Fruit fly (Drosophila melanogaster) whole organism, embryonic: Measurements from ENCODE around the gene Art4.

Source experiments
- Antp ChIP-seq: fragments of 200-800 bp; sonication (Bioruptor generic); optimal IDR thresholded peaks from 3 replicates; lab custom pipeline; 2016; ENCODE audit warnings: missing biosample characterization, missing genetic modification characterization
- Atf-2 ChIP-seq: fragments of 200-800 bp; sonication (Bioruptor generic); optimal IDR thresholded peaks from 2 replicates; lab custom pipeline; 2016; ENCODE audit warnings: missing biosample characterization, missing genetic modification characterization
- Atf3 ChIP-seq: fragments of 200-800 bp; sonication (Bioruptor generic); optimal IDR thresholded peaks from 3 replicates; lab custom pipeline; 2016; ENCODE audit warnings: missing biosample characterization, missing genetic modification characterization
- CG10321 ChIP-seq: fragments of 200-800 bp; sonication (Bioruptor generic); IDR thresholded peaks from 2 replicates; pipeline ENCODE4 v1.3.6; 2022; ENCODE audit warnings: missing biosample characterization, missing genetic modification characterization
- CG10565 ChIP-seq: fragments of 200-800 bp; sonication (Bioruptor generic); optimal IDR thresholded peaks from 3 replicates; lab custom pipeline; 2016; ENCODE audit warnings: missing biosample characterization, mild to moderate bottlenecking, missing genetic modification characterization
- CG14710 ChIP-seq: fragments of 200-800 bp; sonication (Bioruptor generic); optimal IDR thresholded peaks from 3 replicates; lab custom pipeline; 2019; ENCODE audit warnings: missing biosample characterization, mild to moderate bottlenecking, missing genetic modification characterization, moderate library complexity
- CG15073 ChIP-seq: fragments of 200-800 bp; sonication (Bioruptor generic); optimal IDR thresholded peaks from 2 replicates; lab custom pipeline; 2016; ENCODE audit warnings: missing biosample characterization, missing genetic modification characterization
- CG16815 ChIP-seq: fragments of 200-800 bp; sonication (Bioruptor generic); optimal IDR thresholded peaks from 3 replicates; lab custom pipeline; 2017; ENCODE audit warnings: missing biosample characterization, mild to moderate bottlenecking, missing genetic modification characterization
- CG17361 ChIP-seq: fragments of 200-800 bp; sonication (Bioruptor generic); IDR thresholded peaks from 3 replicates; pipeline ENCODE4 v1.3.6; 2022; ENCODE audit warnings: missing biosample characterization, missing genetic modification characterization
- CG17612 ChIP-seq: fragments of 200-800 bp; sonication (Bioruptor generic); IDR thresholded peaks from 2 replicates; pipeline ENCODE4 v1.3.6; 2022; ENCODE audit warnings: missing biosample characterization, missing genetic modification characterization
- CG17912 ChIP-seq: fragments of 200-800 bp; sonication (Bioruptor generic); optimal IDR thresholded peaks from 2 replicates; lab custom pipeline; 2018; ENCODE audit warnings: missing biosample characterization, mild to moderate bottlenecking, missing genetic modification characterization
- CG18764 ChIP-seq: fragments of 200-800 bp; sonication (Bioruptor generic); optimal IDR thresholded peaks from 3 replicates; lab custom pipeline; 2016; ENCODE audit warnings: missing biosample characterization, missing genetic modification characterization
- CG30020 ChIP-seq: fragments of 200-800 bp; optimal IDR thresholded peaks from 2 replicates; lab custom pipeline; 2019; ENCODE audit warnings: missing biosample characterization, mild to moderate bottlenecking, missing genetic modification characterization, moderate library complexity
- CG3407 ChIP-seq: fragments of 200-800 bp; sonication (Bioruptor generic); optimal IDR thresholded peaks from 2 replicates; lab custom pipeline; 2018; ENCODE audit warnings: missing biosample characterization, mild to moderate bottlenecking, missing genetic modification characterization
- CG4282 ChIP-seq: fragments of 200-800 bp; sonication (Bioruptor generic); optimal IDR thresholded peaks from 2 replicates; lab custom pipeline; 2016; ENCODE audit warnings: missing biosample characterization, missing genetic modification characterization
- CG4424 ChIP-seq: fragments of 200-800 bp; sonication (Bioruptor generic); optimal IDR thresholded peaks from 3 replicates; lab custom pipeline; 2016; ENCODE audit warnings: missing biosample characterization, missing genetic modification characterization
- CG5953 ChIP-seq: fragments of 200-800 bp; sonication (Bioruptor generic); IDR thresholded peaks from 2 replicates; pipeline ENCODE4 v1.3.6; 2022; ENCODE audit warnings: missing biosample characterization, missing genetic modification characterization
- CG6654 ChIP-seq: fragments of 200-800 bp; sonication (Bioruptor generic); optimal IDR thresholded peaks from 2 replicates; lab custom pipeline; 2017; ENCODE audit warnings: missing biosample characterization, mild to moderate bottlenecking, missing genetic modification characterization
- CG7786 ChIP-seq: fragments of 200-800 bp; sonication (Bioruptor generic); optimal IDR thresholded peaks from 2 replicates; lab custom pipeline; 2016; ENCODE audit warnings: missing biosample characterization, missing genetic modification characterization
- CG9437 ChIP-seq: fragments of 200-800 bp; sonication (Bioruptor generic); optimal IDR thresholded peaks from 2 replicates; lab custom pipeline; 2018; ENCODE audit warnings: missing biosample characterization, mild to moderate bottlenecking, missing genetic modification characterization
- CHES-1-like ChIP-seq: fragments of 200-800 bp; sonication (Bioruptor generic); optimal IDR thresholded peaks from 2 replicates; lab custom pipeline; 2016; ENCODE audit warnings: missing biosample characterization, missing genetic modification characterization
- CrebB ChIP-seq: fragments of 200-800 bp; sonication (Bioruptor generic); optimal IDR thresholded peaks from 3 replicates; lab custom pipeline; 2018; ENCODE audit warnings: missing biosample characterization, mild to moderate bottlenecking, missing genetic modification characterization
- D ChIP-seq, 2 experiments: fragments of 200-800 bp in 1 of 2; fragments of >200 bp in 1 of 2; sonication (Bioruptor generic) in 1 of 2; optimal IDR thresholded peaks; 2 replicates in 1 of 2; 3 replicates in 1 of 2; lab custom pipeline; 2017; ENCODE audit warnings: mild to moderate bottlenecking in 1 of 2, missing biosample characterization in 1 of 2, missing genetic modification characterization in 1 of 2, missing genetic modification reagents in 1 of 2
- HLH54F ChIP-seq: fragments of 200-800 bp; sonication (Bioruptor generic); optimal IDR thresholded peaks from 3 replicates; lab custom pipeline; 2016; ENCODE audit warnings: missing biosample characterization, missing genetic modification characterization
- HmgD ChIP-seq: fragments of 200-800 bp; sonication (Bioruptor generic); optimal IDR thresholded peaks from 3 replicates; lab custom pipeline; 2016; ENCODE audit warnings: missing biosample characterization, missing genetic modification characterization
- Hmx ChIP-seq: fragments of 200-800 bp; sonication (Bioruptor generic); optimal IDR thresholded peaks from 2 replicates; lab custom pipeline; 2016; ENCODE audit warnings: missing biosample characterization, missing genetic modification characterization
- NC2α ChIP-seq: fragments of 200-800 bp; sonication (Bioruptor generic); optimal IDR thresholded peaks from 2 replicates; lab custom pipeline; 2016; ENCODE audit warnings: missing biosample characterization, missing genetic modification characterization
- NFAT ChIP-seq: fragments of 200-800 bp; sonication (Bioruptor generic); IDR thresholded peaks from 2 replicates; pipeline ENCODE4 v1.3.6; 2022; ENCODE audit warnings: missing biosample characterization, missing genetic modification characterization
- Pdp1 ChIP-seq, 2 experiments: fragments of 200-800 bp; sonication (Bioruptor generic); optimal IDR thresholded peaks; 3 replicates each; lab custom pipeline; 2016; ENCODE audit warnings: missing biosample characterization in 2 of 2, missing genetic modification characterization in 2 of 2, mild to moderate bottlenecking in 1 of 2, moderate library complexity in 1 of 2
- Spps ChIP-seq: fragments of 200-800 bp; sonication (Bioruptor generic); optimal IDR thresholded peaks from 2 replicates; lab custom pipeline; 2018; ENCODE audit warnings: missing biosample characterization, mild to moderate bottlenecking, missing genetic modification characterization
- Xrp1 ChIP-seq: fragments of 200-800 bp; sonication (Bioruptor generic); IDR thresholded peaks from 2 replicates; pipeline ENCODE4 v1.3.6; 2022; ENCODE audit warnings: missing biosample characterization, missing genetic modification characterization
- amos ChIP-seq: fragments of 200-800 bp; sonication (Bioruptor generic); IDR thresholded peaks from 2 replicates; pipeline ENCODE4 v1.3.6; 2022; ENCODE audit warnings: missing biosample characterization, missing genetic modification characterization; ENCODE audit not compliant: partially characterized antibody
- bbx ChIP-seq: fragments of 200-800 bp; sonication (Bioruptor generic); IDR thresholded peaks from 2 replicates; pipeline ENCODE4 v1.3.6; 2022; ENCODE audit warnings: missing biosample characterization, missing genetic modification characterization; ENCODE audit not compliant: partially characterized antibody
- br ChIP-seq: fragments of >200 bp; optimal IDR thresholded peaks from 2 replicates; lab custom pipeline; 2017
- cg ChIP-seq: fragments of 200-800 bp; sonication (Bioruptor generic); optimal IDR thresholded peaks from 3 replicates; lab custom pipeline; 2019; ENCODE audit warnings: missing biosample characterization, mild to moderate bottlenecking, missing genetic modification characterization, moderate library complexity
- crc ChIP-seq: fragments of 200-800 bp; sonication (Bioruptor generic); optimal IDR thresholded peaks from 2 replicates; lab custom pipeline; 2016; ENCODE audit warnings: missing biosample characterization, missing genetic modification characterization
- crol ChIP-seq: fragments of 200-800 bp; sonication (Bioruptor generic); IDR thresholded peaks from 2 replicates; pipeline ENCODE4 v1.3.6; 2022; ENCODE audit warnings: missing biosample characterization, missing genetic modification characterization
- emc ChIP-seq: fragments of 200-800 bp; sonication (Bioruptor generic); optimal IDR thresholded peaks from 2 replicates; lab custom pipeline; 2016; ENCODE audit warnings: missing biosample characterization, missing genetic modification characterization
- ems ChIP-seq: fragments of 200-800 bp; sonication (Bioruptor generic); optimal IDR thresholded peaks from 3 replicates; lab custom pipeline; 2016; ENCODE audit warnings: missing biosample characterization, missing genetic modification characterization
- fd64A ChIP-seq: fragments of 200-800 bp; sonication (Bioruptor generic); optimal IDR thresholded peaks from 3 replicates; lab custom pipeline; 2018; ENCODE audit warnings: missing biosample characterization, mild to moderate bottlenecking, missing genetic modification characterization
- gsb-n ChIP-seq: fragments of 200-800 bp; sonication (Bioruptor generic); optimal IDR thresholded peaks from 3 replicates; lab custom pipeline; 2018; ENCODE audit warnings: missing biosample characterization, mild to moderate bottlenecking, missing genetic modification characterization
- jigr1 ChIP-seq: fragments of 200-800 bp; sonication (Bioruptor generic); IDR thresholded peaks from 3 replicates; pipeline ENCODE4 v1.3.6; 2022; ENCODE audit warnings: missing biosample characterization, missing genetic modification characterization
- kah ChIP-seq: fragments of 200-800 bp; sonication (Bioruptor generic); optimal IDR thresholded peaks from 2 replicates; lab custom pipeline; 2018; ENCODE audit warnings: missing biosample characterization, mild to moderate bottlenecking, missing genetic modification characterization
- lola ChIP-seq, 3 experiments: fragments of >200 bp in 2 of 3; fragments of 200-800 bp in 1 of 3; sonication (Bioruptor generic) in 1 of 3; optimal IDR thresholded peaks; 2 replicates each; lab custom pipeline; 2017 to 2019; ENCODE audit warnings: missing biosample characterization in 3 of 3, missing genetic modification characterization in 3 of 3, mild to moderate bottlenecking in 1 of 3, moderate library complexity in 1 of 3
- lov ChIP-seq, 2 experiments: fragments of 200-800 bp in 1 of 2; fragments of >200 bp in 1 of 2; sonication (Bioruptor generic) in 1 of 2; IDR thresholded peaks in 1 of 2; optimal IDR thresholded peaks in 1 of 2; 2 replicates in 1 of 2; 3 replicates in 1 of 2; pipeline versions ENCODE4 v1.3.6 to Lab custom; 2017 to 2022; ENCODE audit warnings: missing biosample characterization in 1 of 2, missing genetic modification characterization in 1 of 2
- pfk ChIP-seq: fragments of 200-800 bp; sonication (Bioruptor generic); optimal IDR thresholded peaks from 2 replicates; lab custom pipeline; 2018; ENCODE audit warnings: missing biosample characterization, mild to moderate bottlenecking, missing genetic modification characterization, moderate library complexity
- sd ChIP-seq: fragments of 200-800 bp; sonication (Bioruptor generic); optimal IDR thresholded peaks from 3 replicates; lab custom pipeline; 2018; ENCODE audit warnings: missing biosample characterization, mild to moderate bottlenecking, missing genetic modification characterization, moderate library complexity
- sima ChIP-seq: fragments of 200-800 bp; sonication (Bioruptor generic); optimal IDR thresholded peaks from 2 replicates; lab custom pipeline; 2016; ENCODE audit warnings: missing biosample characterization, missing genetic modification characterization
- stwl ChIP-seq: fragments of 200-800 bp; sonication (Bioruptor generic); optimal IDR thresholded peaks from 3 replicates; lab custom pipeline; 2018; ENCODE audit warnings: missing biosample characterization, mild to moderate bottlenecking, missing genetic modification characterization, moderate library complexity
- tx ChIP-seq: fragments of 200-800 bp; sonication (Bioruptor generic); optimal IDR thresholded peaks from 2 replicates; lab custom pipeline; 2016; ENCODE audit warnings: missing biosample characterization, missing genetic modification characterization
- yki ChIP-seq: fragments of >200 bp; optimal IDR thresholded peaks from 3 replicates; lab custom pipeline; 2018
- zen ChIP-seq: fragments of 200-800 bp; sonication (Bioruptor generic); optimal IDR thresholded peaks from 3 replicates; lab custom pipeline; 2018; ENCODE audit warnings: missing biosample characterization, mild to moderate bottlenecking, missing genetic modification characterization, moderate library complexity

The Art4 gene

dm6 chr3R:9938495-9938894, 47.4 kb downstream of the Art4 start (continued):
- no peak for TF ChIP-seq HmgD (GFP tag; lab: Kevin White, UChicago)
- no peak for TF ChIP-seq amos (GFP tag; lab: Robert Waterston, UW)
- TF ChIP-seq NC2α (GFP tag; lab: Kevin White, UChicago) = no peak
- no peak for TF ChIP-seq CG18764 (GFP tag; lab: Kevin White, UChicago)
- TF ChIP-seq CG14710 (tag; lab: Kevin White, UChicago) = no peak
- no peak for TF ChIP-seq CG10321
- TF ChIP-seq CG16815 (GFP tag; lab: Kevin White, UChicago) = no peak
- no peak for TF ChIP-seq br (lab: Kevin White, UChicago)
- no peak for TF ChIP-seq CG17612
- TF ChIP-seq Spps (tag; lab: Kevin White, UChicago) = no peak
- no peak for TF ChIP-seq CG4424 (GFP tag; lab: Kevin White, UChicago)
- no peak for TF ChIP-seq Pdp1 (GFP tag; optimal IDR thresholded peaks at IDR 0.05; lab: Kevin White, UChicago)
- peak; percentile 22 for TF ChIP-seq CG7786 (GFP tag; lab: Kevin White, UChicago)
- TF ChIP-seq yki (lab: Kevin White, UChicago) = no peak
- no peak for TF ChIP-seq CrebB
- TF ChIP-seq CG17912 (GFP tag; lab: Kevin White, UChicago) = no peak
- TF ChIP-seq lov (optimal IDR thresholded peaks at IDR 0.05; lab: Kevin White, UChicago) = no peak
- TF ChIP-seq lov (GFP tag; IDR thresholded peaks at IDR 0.05; lab: Robert Waterston, UW) = no peak
- TF ChIP-seq Xrp1 (GFP tag; lab: Robert Waterston, UW) = no peak
- no peak for TF ChIP-seq NFAT (GFP tag; lab: Robert Waterston, UW)
- TF ChIP-seq bbx (GFP tag; lab: Robert Waterston, UW) = no peak
- TF ChIP-seq emc (GFP tag; lab: Kevin White, UChicago) = no peak
- no peak for TF ChIP-seq D (optimal IDR thresholded peaks at IDR 0.05; lab: Kevin White, UChicago)
- TF ChIP-seq D (GFP tag; optimal IDR thresholded peaks at IDR 0.05; lab: Kevin White, UChicago) = no peak
- no peak for TF ChIP-seq CG3407 (GFP tag; lab: Kevin White, UChicago)
- TF ChIP-seq fd64A (GFP tag; lab: Kevin White, UChicago) = no peak
- TF ChIP-seq HLH54F = peak; percentile 20
- TF ChIP-seq Atf-2 = no peak
- no peak for TF ChIP-seq cg (GFP tag; lab: Kevin White, UChicago)
- no peak for TF ChIP-seq CG10565 (GFP tag; lab: Kevin White, UChicago)
- TF ChIP-seq CG4282 (GFP tag; lab: Kevin White, UChicago) = no peak
- TF ChIP-seq ems (GFP tag; lab: Kevin White, UChicago) = no peak
- peak; percentile 7 for TF ChIP-seq CHES-1-like (GFP tag; lab: Kevin White, UChicago)
- TF ChIP-seq CG17361 = peak; percentile 36; the same call in 1 of the 3 replicates
- TF ChIP-seq pfk = no peak
- no peak for TF ChIP-seq CG30020 (tag; lab: Kevin White, UChicago)
- no peak for TF ChIP-seq jigr1 (GFP tag; lab: Robert Waterston, UW)
- no peak for TF ChIP-seq lola (GFP tag; optimal IDR thresholded peaks at IDR 0.05; lab: Kevin White, UChicago)
- TF ChIP-seq CG6654 (GFP tag; lab: Kevin White, UChicago) = no peak
- no peak for TF ChIP-seq zen
- TF ChIP-seq Hmx (GFP tag; lab: Kevin White, UChicago) = no peak
- TF ChIP-seq kah = no peak
- peak; percentile 14 for TF ChIP-seq Antp (GFP tag; lab: Kevin White, UChicago)
- TF ChIP-seq sd (tag; lab: Kevin White, UChicago) = no peak
- no peak for TF ChIP-seq CG5953 (GFP tag; lab: Robert Waterston, UW)
- TF ChIP-seq CG9437 (GFP tag; lab: Kevin White, UChicago) = no peak
- no peak for TF ChIP-seq stwl (tag; lab: Kevin White, UChicago)
- no peak for TF ChIP-seq sima
- TF ChIP-seq CG15073 (GFP tag; lab: Kevin White, UChicago) = no peak
- TF ChIP-seq gsb-n (tag; lab: Kevin White, UChicago) = no peak
- no peak for TF ChIP-seq crol (GFP tag; lab: Robert Waterston, UW)
- no peak for TF ChIP-seq Atf3 (GFP tag; lab: Kevin White, UChicago)
- no peak for TF ChIP-seq crc (GFP tag; lab: Kevin White, UChicago)
- TF ChIP-seq tx = no peak
